Worm (Caenorhabditis elegans): ENCODE data around the gene srg-54.

- TF ChIP-seq nfya-1 (tag; optimal IDR thresholded peaks at IDR 0.05; ENCODE audit: insufficient read depth) (no peak), snpc-4 (tag; optimal IDR thresholded peaks at IDR 0.05) (no peak), nhr-11 (tag; optimal IDR thresholded peaks at IDR 0.05) (no peak), mdl-1 (tag; optimal IDR thresholded peaks at IDR 0.05) (no peak), nhr-12 (tag; optimal IDR thresholded peaks at IDR 0.05) (no peak), eor-1 (tag; optimal IDR thresholded peaks at IDR 0.05) (no peak), fkh-10 (GFP tag; optimal IDR thresholded peaks at IDR 0.05) (no peak), ztf-11 (tag; optimal IDR thresholded peaks at IDR 0.05) (no peak)
These were observed 26.3 kb downstream of the srg-54 start, which contains the start of gene H12D21.6 for ce11 chrV:14897731-14898130.

Data from whole organism, L3 larva.